Worm (Caenorhabditis elegans) whole organism, L1 larva: ENCODE data around the gene nhr-100.
"Not testable (repeated sequence)": the region's sequence is repeated elsewhere in the genome, so short reads cannot be mapped to it uniquely, and the experiment has no call there.

Experiments used
- aly-2 ChIP-seq: fragments of 150-350 bp; optimal IDR thresholded peaks from 2 replicates; lab custom pipeline; 2014; ENCODE audit warnings: missing biosample characterization, missing genetic modification characterization
- ama-1 ChIP-seq: fragments of 150-350 bp; optimal IDR thresholded peaks from 2 replicates; lab custom pipeline; 2014
- ceh-63 ChIP-seq: fragments of 200-800 bp; sonication (Bioruptor generic); optimal IDR thresholded peaks from 2 replicates; lab custom pipeline; 2018; ENCODE audit warnings: mild to moderate bottlenecking, missing genetic modification characterization, missing compliant biosample characterization
- ceh-88 ChIP-seq: fragments of 200-800 bp; sonication (Bioruptor generic); IDR thresholded peaks from 2 replicates; pipeline ENCODE4 v1.3.6; 2022; ENCODE audit warnings: missing genetic modification characterization, missing compliant biosample characterization
- dpl-1 ChIP-seq, 3 experiments: fragments of 150-350 bp in 2 of 3; sonication (generic microtip) in 1 of 3; optimal IDR thresholded peaks; 2 replicates each; lab custom pipeline; 2014 to 2017; ENCODE audit warnings: missing biosample characterization in 3 of 3, missing genetic modification characterization in 3 of 3, missing genetic modification reagents in 3 of 3
- efl-1 ChIP-seq, 4 experiments: fragments of 150-350 bp; optimal IDR thresholded peaks in 3 of 4; peaks in 1 of 4; 1 replicate in 1 of 4; 2 replicates in 3 of 4; lab custom pipeline; 2014; ENCODE audit warnings: missing biosample characterization in 2 of 4, missing genetic modification characterization in 2 of 4, missing genetic modification reagents in 2 of 4
- efl-3 ChIP-seq: fragments of 200-800 bp; sonication (Bioruptor generic); optimal IDR thresholded peaks from 2 replicates; lab custom pipeline; 2018; ENCODE audit warnings: mild to moderate bottlenecking, missing genetic modification characterization, missing compliant biosample characterization
- egl-13 ChIP-seq: sonication (generic microtip); optimal IDR thresholded peaks from 2 replicates; lab custom pipeline; 2016; ENCODE audit warnings: missing genotype, missing genetic modification reagents, missing genetic modification characterization, missing compliant biosample characterization
- elt-2 ChIP-seq: sonication (generic microtip); optimal IDR thresholded peaks from 2 replicates; lab custom pipeline; 2016; ENCODE audit warnings: missing genetic modification characterization, mild to moderate bottlenecking, inconsistent platforms, missing compliant biosample characterization, missing genetic modification reagents
- fos-1 ChIP-seq: fragments of 150-350 bp; optimal IDR thresholded peaks from 2 replicates; lab custom pipeline; 2014; ENCODE audit warnings: missing biosample characterization, missing genetic modification characterization
- hpl-2 ChIP-seq: fragments of 150-350 bp; optimal IDR thresholded peaks from 2 replicates; lab custom pipeline; 2014; ENCODE audit warnings: missing biosample characterization, missing genetic modification reagents, missing genetic modification characterization
- jun-1 ChIP-seq: fragments of 150-350 bp; optimal IDR thresholded peaks from 2 replicates; lab custom pipeline; 2014; ENCODE audit warnings: missing biosample characterization, missing genetic modification reagents, missing genetic modification characterization
- lin-13 ChIP-seq: fragments of 150-350 bp; optimal IDR thresholded peaks from 2 replicates; lab custom pipeline; 2014; ENCODE audit warnings: missing biosample characterization, missing genetic modification reagents, missing genetic modification characterization
- lin-35 ChIP-seq, 2 experiments: fragments of 150-350 bp; optimal IDR thresholded peaks; 2 replicates each; lab custom pipeline; 2014; ENCODE audit warnings: missing biosample characterization in 2 of 2, missing genetic modification characterization in 2 of 2, missing genetic modification reagents in 2 of 2
- lir-3 ChIP-seq: sonication (generic microtip); optimal IDR thresholded peaks from 2 replicates; lab custom pipeline; 2016; ENCODE audit warnings: mild to moderate bottlenecking, missing genetic modification characterization, moderate library complexity, missing compliant biosample characterization; ENCODE audit not compliant: poor library complexity
- mab-9 ChIP-seq: fragments of 200-800 bp; sonication (Bioruptor generic); IDR thresholded peaks from 2 replicates; pipeline ENCODE4 v1.3.6; 2022; ENCODE audit warnings: missing genetic modification reagents, missing genetic modification characterization, missing compliant biosample characterization
- nhr-28 ChIP-seq: fragments of 150-350 bp; optimal IDR thresholded peaks from 2 replicates; lab custom pipeline; 2014; ENCODE audit warnings: missing biosample characterization, missing genetic modification characterization
- nhr-47 ChIP-seq: sonication (generic microtip); optimal IDR thresholded peaks from 2 replicates; lab custom pipeline; 2016; ENCODE audit warnings: mild to moderate bottlenecking, missing genetic modification characterization, moderate library complexity, missing compliant biosample characterization
- nhr-71 ChIP-seq: sonication (generic microtip); optimal IDR thresholded peaks from 2 replicates; lab custom pipeline; 2016; ENCODE audit warnings: mild to moderate bottlenecking, missing genetic modification characterization, moderate library complexity, missing compliant biosample characterization
- nhr-76 ChIP-seq: sonication (generic microtip); optimal IDR thresholded peaks from 2 replicates; lab custom pipeline; 2017; ENCODE audit warnings: missing biosample characterization, missing genetic modification characterization
- nhr-77 ChIP-seq: fragments of 150-350 bp; optimal IDR thresholded peaks from 2 replicates; lab custom pipeline; 2014; ENCODE audit warnings: missing biosample characterization, missing genetic modification characterization
- nhr-85 ChIP-seq: sonication (generic microtip); peaks from one replicate; lab custom pipeline; 2016; ENCODE audit warnings: missing genetic modification characterization, inconsistent platforms, missing compliant biosample characterization
- nhr-90 ChIP-seq: sonication (generic microtip); optimal IDR thresholded peaks from 2 replicates; lab custom pipeline; 2016; ENCODE audit warnings: mild to moderate bottlenecking, missing genetic modification characterization, missing compliant biosample characterization; ENCODE audit not compliant: poor library complexity
- rnt-1 ChIP-seq: sonication (generic microtip); optimal IDR thresholded peaks from 2 replicates; lab custom pipeline; 2016; ENCODE audit warnings: mild to moderate bottlenecking, missing genetic modification characterization, moderate library complexity, missing compliant biosample characterization
- snu-23 ChIP-seq: sonication (generic microtip); optimal IDR thresholded peaks from 2 replicates; lab custom pipeline; 2016; ENCODE audit warnings: missing genetic modification characterization, missing compliant biosample characterization
- unc-130 ChIP-seq: fragments of 150-350 bp; optimal IDR thresholded peaks from 2 replicates; lab custom pipeline; 2017; ENCODE audit warnings: missing biosample characterization, missing genetic modification characterization, inconsistent platforms
- unc-30 ChIP-seq: sonication (generic microtip); optimal IDR thresholded peaks from 2 replicates; lab custom pipeline; 2017; ENCODE audit warnings: missing biosample characterization, missing genetic modification characterization
- zag-1 ChIP-seq: fragments of 150-350 bp; optimal IDR thresholded peaks from 2 replicates; lab custom pipeline; 2014; ENCODE audit warnings: missing biosample characterization, missing genetic modification characterization

The nhr-100 gene

ce11 chrIV:9728376-9728775, at the start of gene nhr-100:
TSS of gene nhr-100 (plus strand) at chrIV:9728676.
- no peak for TF ChIP-seq efl-3 (GFP tag; lab: Kevin White, UChicago)
- TF ChIP-seq unc-30: no peak
- no peak for TF ChIP-seq nhr-85 (tag; lab: Kevin White, UChicago)
- no peak for TF ChIP-seq hpl-2 (GFP tag; lab: Kevin White, UChicago)
- no peak for TF ChIP-seq lin-35 (GFP tag; optimal IDR thresholded peaks at IDR 0.05; lab: Kevin White, UChicago)
- TF ChIP-seq nhr-47 (tag; lab: Kevin White, UChicago): no peak
- no peak for TF ChIP-seq nhr-76
- TF ChIP-seq jun-1 (tag; lab: Kevin White, UChicago): no peak
- no peak for TF ChIP-seq nhr-90
- TF ChIP-seq snu-23 (GFP tag; lab: Kevin White, UChicago): no peak
- TF ChIP-seq ceh-88 (GFP tag; lab: Robert Waterston, UW): no peak
- no peak for TF ChIP-seq rnt-1 (tag; lab: Kevin White, UChicago)
- no peak for TF ChIP-seq zag-1 (tag; lab: Kevin White, UChicago)

- no peak for TF ChIP-seq nhr-71 (tag; lab: Kevin White, UChicago)
- TF ChIP-seq nhr-85 (tag; lab: Kevin White, UChicago): peak; percentile 30
Measured at ce11 chrIV:9679296-9679695, 49.2 kb upstream of the nhr-100 start.

ce11 chrIV:9680841-9681240, 47.6 kb upstream of the nhr-100 start, which contains the start of gene ins-8:
TSS of gene ins-8 (minus strand) at chrIV:9680941.
- TF ChIP-seq lin-13 (GFP tag; lab: Kevin White, UChicago): no peak
- no peak for TF ChIP-seq unc-130 (tag; lab: Kevin White, UChicago)
- TF ChIP-seq fos-1: no peak
- TF ChIP-seq nhr-85 (tag; lab: Kevin White, UChicago): no peak

ce11 chrIV:9682514-9682913, 46.0 kb upstream of the nhr-100 start, which contains the start of gene ins-7:
TSS of gene ins-7 (minus strand) at chrIV:9682845.
- TF ChIP-seq elt-2 (tag; lab: Kevin White, UChicago) (peak; percentile 83), lir-3 (no peak), mab-9 (GFP tag; lab: Robert Waterston, UW) (no peak)

ce11 chrIV:9683433-9683832, 45.0 kb upstream of the nhr-100 start, which contains the start of the genes htas-1 and ZK1251.3:
TSS of gene htas-1 (minus strand) at chrIV:9683533.
TSS of gene ZK1251.3 (plus strand) at chrIV:9683658.
- TF ChIP-seq rnt-1 (tag; lab: Kevin White, UChicago) (no peak), efl-1 (optimal IDR thresholded peaks at IDR 0.05; lab: Kevin White, UChicago) (no peak), efl-1 (GFP tag; optimal IDR thresholded peaks at IDR 0.05 in 1 of 2; lab: Kevin White, UChicago) (peak in 1 of 2 experiments; percentile 87)

ce11 chrIV:9688715-9689114, 39.8 kb upstream of the nhr-100 start, which contains the start of gene msp-76:
TSS of gene msp-76 (plus strand) at chrIV:9689015.
- not testable (repeated sequence) for TF ChIP-seq nhr-90; nhr-77 (tag; lab: Kevin White, UChicago); ama-1 (lab: Kevin White, UChicago)

- TF ChIP-seq nhr-28: no peak
- TF ChIP-seq ceh-63 (GFP tag; lab: Kevin White, UChicago): no peak
- TF ChIP-seq unc-130 (tag; lab: Kevin White, UChicago): no peak
- no peak for TF ChIP-seq dpl-1 (GFP tag; optimal IDR thresholded peaks at IDR 0.05; lab: Kevin White, UChicago)
- TF ChIP-seq aly-2 (tag; lab: Kevin White, UChicago): no peak
- no peak for TF ChIP-seq egl-13 (tag; lab: Kevin White, UChicago)
- TF ChIP-seq nhr-85 (tag; lab: Kevin White, UChicago): no peak
- TF ChIP-seq, all 84 proteins: peak for 0
Measured at ce11 chrIV:9690644-9691043, 37.8 kb upstream of the nhr-100 start, which contains the start of gene sdz-36. TSS of gene sdz-36 (plus strand) at chrIV:9690944.
